Fruit fly (Drosophila melanogaster) whole organism, pupa: ENCODE results near the gene Tmlh.

ENCODE experiments used
- CG10348 ChIP-seq: fragments of 200-800 bp; sonication (Bioruptor generic); IDR thresholded peaks from 2 replicates; pipeline ENCODE4 v1.3.6; 2022; ENCODE audit warnings: missing biosample characterization, missing genetic modification characterization
- CG14655 ChIP-seq: fragments of 200-800 bp; sonication (Bioruptor generic); optimal IDR thresholded peaks from 3 replicates; lab custom pipeline; 2017; ENCODE audit warnings: mild to moderate bottlenecking, missing biosample characterization, missing genetic modification reagents, missing genetic modification characterization
- CG15710 ChIP-seq: fragments of 200-800 bp; sonication (Bioruptor generic); optimal IDR thresholded peaks from 2 replicates; lab custom pipeline; 2018; ENCODE audit warnings: missing biosample characterization, mild to moderate bottlenecking, missing genetic modification characterization, moderate library complexity
- CG8159 ChIP-seq: fragments of 200-800 bp; sonication (Bioruptor generic); optimal IDR thresholded peaks from 3 replicates; lab custom pipeline; 2018; ENCODE audit warnings: missing biosample characterization, mild to moderate bottlenecking, missing genetic modification characterization, moderate library complexity
- EcR ChIP-seq: fragments of 200-800 bp; sonication (Bioruptor generic); optimal IDR thresholded peaks from 3 replicates; lab custom pipeline; 2019; ENCODE audit warnings: missing biosample characterization, missing genetic modification characterization, mild to moderate bottlenecking, moderate library complexity, missing genetic modification reagents
- Ets98B ChIP-seq: fragments of 200-800 bp; sonication (Bioruptor generic); IDR thresholded peaks from 2 replicates; pipeline ENCODE4 v1.3.6; 2022; ENCODE audit warnings: missing biosample characterization, missing genetic modification characterization
- rn ChIP-seq: fragments of 200-800 bp; sonication (Bioruptor generic); IDR thresholded peaks from 2 replicates; pipeline ENCODE4 v1.3.6; 2022; ENCODE audit warnings: missing biosample characterization, missing genetic modification characterization

dm6 chr3R:20360008-20360407 lies 47.7 kb downstream of the Tmlh start, which contains the start of gene MtnC:
- TF ChIP-seq CG10348 (no peak), CG14655 (GFP tag; lab: Kevin White, UChicago) (no peak), Ets98B (GFP tag; lab: Robert Waterston, UW) (no peak), rn (GFP tag; lab: Robert Waterston, UW) (no peak), EcR (GFP tag; lab: Kevin White, UChicago) (no peak), CG15710 (tag; lab: Kevin White, UChicago) (no peak), CG8159 (tag; lab: Kevin White, UChicago) (no peak)
